Worm (Caenorhabditis elegans) whole organism, L4/young adult: ENCODE measurements around the gene fut-5.

Experiments used
- W03F9.2 ChIP-seq: fragments of 150-350 bp; optimal IDR thresholded peaks from 2 replicates; lab custom pipeline; 2014; ENCODE audit warnings: missing biosample characterization, missing genetic modification characterization
- dao-5 ChIP-seq: sonication (generic microtip); optimal IDR thresholded peaks from 2 replicates; lab custom pipeline; 2016; ENCODE audit warnings: missing genotype, missing genetic modification characterization, moderate library complexity, missing compliant biosample characterization
- him-1 ChIP-seq: sonication (generic microtip); optimal IDR thresholded peaks from 2 replicates; lab custom pipeline; 2016; ENCODE audit warnings: missing genotype, missing genetic modification reagents, missing genetic modification characterization, missing compliant biosample characterization

DNA sequence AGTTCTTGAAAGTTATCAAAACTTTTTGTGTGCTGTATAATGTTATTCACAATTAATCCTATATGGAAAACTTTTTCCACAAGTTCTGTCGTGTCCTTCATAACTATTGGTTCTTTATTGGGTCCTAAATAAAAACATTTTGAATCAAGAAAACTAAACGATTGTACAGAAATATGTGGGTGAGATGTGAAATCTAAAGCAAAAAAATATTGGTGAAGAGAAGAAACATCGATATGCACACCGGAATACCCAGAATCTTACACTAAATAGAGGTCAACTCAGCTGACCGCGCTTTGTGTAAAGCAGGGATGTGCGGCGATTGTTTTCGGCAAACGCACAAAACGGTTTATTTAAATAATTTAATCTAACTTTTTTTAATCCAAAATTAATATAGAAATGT is 6.2 kb downstream of the fut-5 start, which contains the start of gene T05A7.13:
- no peak for TF ChIP-seq him-1 (tag; lab: Kevin White, UChicago)
- no peak for TF ChIP-seq dao-5 (tag; lab: Kevin White, UChicago)
- TF ChIP-seq W03F9.2 (tag; lab: Kevin White, UChicago), result no peak
